Worm (Caenorhabditis elegans) whole organism, L1 larva: Measurements from ENCODE around the gene PDB1.1.

Experiments
- C16A3.4 ChIP-seq: fragments of 150-350 bp; optimal IDR thresholded peaks from 2 replicates; lab custom pipeline; 2014; ENCODE audit warnings: missing biosample characterization, missing genetic modification characterization
- blmp-1 ChIP-seq: fragments of 150-350 bp; optimal IDR thresholded peaks from 2 replicates; lab custom pipeline; 2014; ENCODE audit warnings: missing biosample characterization, missing genetic modification characterization
- dsc-1 ChIP-seq: sonication (generic microtip); optimal IDR thresholded peaks from 2 replicates; lab custom pipeline; 2016; ENCODE audit warnings: mild to moderate bottlenecking, missing genetic modification characterization, missing compliant biosample characterization
- efl-1 ChIP-seq, 4 experiments: fragments of 150-350 bp; optimal IDR thresholded peaks in 3 of 4; peaks in 1 of 4; 1 replicate in 1 of 4; 2 replicates in 3 of 4; lab custom pipeline; 2014; ENCODE audit warnings: missing biosample characterization in 2 of 4, missing genetic modification characterization in 2 of 4, missing genetic modification reagents in 2 of 4
- egl-13 ChIP-seq: sonication (generic microtip); optimal IDR thresholded peaks from 2 replicates; lab custom pipeline; 2016; ENCODE audit warnings: missing genotype, missing genetic modification reagents, missing genetic modification characterization, missing compliant biosample characterization
- elt-2 ChIP-seq: sonication (generic microtip); optimal IDR thresholded peaks from 2 replicates; lab custom pipeline; 2016; ENCODE audit warnings: missing genetic modification characterization, mild to moderate bottlenecking, inconsistent platforms, missing compliant biosample characterization, missing genetic modification reagents
- elt-3 ChIP-seq, 6 experiments: fragments of 150-350 bp in 1 of 6; sonication (generic microtip); optimal IDR thresholded peaks; 2 replicates each; lab custom pipeline; 2017 to 2018; ENCODE audit warnings: missing biosample characterization in 6 of 6, missing genetic modification characterization in 6 of 6, inconsistent platforms in 1 of 6
- grh-1 ChIP-seq: fragments of 200-800 bp; sonication (Bioruptor generic); IDR thresholded peaks from 2 replicates; pipeline ENCODE4 v1.3.6; 2022; ENCODE audit warnings: missing genetic modification reagents, missing genetic modification characterization, missing compliant biosample characterization
- hlh-17 ChIP-seq: fragments of 200-800 bp; sonication (Bioruptor generic); optimal IDR thresholded peaks from 2 replicates; lab custom pipeline; 2018; ENCODE audit warnings: missing genetic modification characterization, mild to moderate bottlenecking, missing compliant biosample characterization, moderate library complexity, borderline replicate concordance
- irx-1 ChIP-seq: sonication (generic microtip); optimal IDR thresholded peaks from 2 replicates; lab custom pipeline; 2016; ENCODE audit warnings: missing genetic modification characterization, missing compliant biosample characterization
- lin-13 ChIP-seq: fragments of 150-350 bp; optimal IDR thresholded peaks from 2 replicates; lab custom pipeline; 2014; ENCODE audit warnings: missing biosample characterization, missing genetic modification reagents, missing genetic modification characterization
- lin-14 ChIP-seq: fragments of 200-800 bp; sonication (Bioruptor generic); optimal IDR thresholded peaks from 2 replicates; lab custom pipeline; 2018; ENCODE audit warnings: mild to moderate bottlenecking, missing genetic modification characterization, moderate library complexity, missing compliant biosample characterization
- lin-35 ChIP-seq, 2 experiments: fragments of 150-350 bp; optimal IDR thresholded peaks; 2 replicates each; lab custom pipeline; 2014; ENCODE audit warnings: missing biosample characterization in 2 of 2, missing genetic modification characterization in 2 of 2, missing genetic modification reagents in 2 of 2
- lir-3 ChIP-seq: sonication (generic microtip); optimal IDR thresholded peaks from 2 replicates; lab custom pipeline; 2016; ENCODE audit warnings: mild to moderate bottlenecking, missing genetic modification characterization, moderate library complexity, missing compliant biosample characterization; ENCODE audit not compliant: poor library complexity
- lsy-2 ChIP-seq, 2 experiments: fragments of 150-350 bp; optimal IDR thresholded peaks; 2 replicates each; lab custom pipeline; 2014; ENCODE audit warnings: missing biosample characterization in 2 of 2, missing genetic modification characterization in 2 of 2
- nhr-19 ChIP-seq: fragments of 200-800 bp; sonication (Bioruptor generic); conservative IDR thresholded peaks from 2 replicates; pipeline ENCODE4 v1.3.6; 2022; ENCODE audit warnings: missing genetic modification characterization, missing compliant biosample characterization
- nhr-20 ChIP-seq: sonication (generic microtip); optimal IDR thresholded peaks from 2 replicates; lab custom pipeline; 2016; ENCODE audit warnings: mild to moderate bottlenecking, missing genetic modification characterization, missing compliant biosample characterization
- nhr-237 ChIP-seq: fragments of 150-350 bp; optimal IDR thresholded peaks from 2 replicates; lab custom pipeline; 2014; ENCODE audit warnings: missing biosample characterization, missing genetic modification characterization
- nhr-47 ChIP-seq: sonication (generic microtip); optimal IDR thresholded peaks from 2 replicates; lab custom pipeline; 2016; ENCODE audit warnings: mild to moderate bottlenecking, missing genetic modification characterization, moderate library complexity, missing compliant biosample characterization
- nhr-71 ChIP-seq: sonication (generic microtip); optimal IDR thresholded peaks from 2 replicates; lab custom pipeline; 2016; ENCODE audit warnings: mild to moderate bottlenecking, missing genetic modification characterization, moderate library complexity, missing compliant biosample characterization
- nhr-84 ChIP-seq: sonication (generic microtip); optimal IDR thresholded peaks from 2 replicates; lab custom pipeline; 2017; ENCODE audit warnings: missing biosample characterization, missing genetic modification characterization
- nhr-85 ChIP-seq: sonication (generic microtip); peaks from one replicate; lab custom pipeline; 2016; ENCODE audit warnings: missing genetic modification characterization, inconsistent platforms, missing compliant biosample characterization
- nhr-90 ChIP-seq: sonication (generic microtip); optimal IDR thresholded peaks from 2 replicates; lab custom pipeline; 2016; ENCODE audit warnings: mild to moderate bottlenecking, missing genetic modification characterization, missing compliant biosample characterization; ENCODE audit not compliant: poor library complexity
- snu-23 ChIP-seq: sonication (generic microtip); optimal IDR thresholded peaks from 2 replicates; lab custom pipeline; 2016; ENCODE audit warnings: missing genetic modification characterization, missing compliant biosample characterization
- swsn-7 ChIP-seq: sonication (generic microtip); optimal IDR thresholded peaks from 2 replicates; lab custom pipeline; 2016; ENCODE audit warnings: missing genetic modification characterization, missing compliant biosample characterization
- tbx-2 ChIP-seq: sonication (generic microtip); optimal IDR thresholded peaks from 2 replicates; lab custom pipeline; 2016; ENCODE audit warnings: missing genetic modification characterization, missing compliant biosample characterization
- unc-130 ChIP-seq: fragments of 150-350 bp; optimal IDR thresholded peaks from 2 replicates; lab custom pipeline; 2017; ENCODE audit warnings: missing biosample characterization, missing genetic modification characterization, inconsistent platforms
- unc-86 ChIP-seq: sonication (generic microtip); optimal IDR thresholded peaks from 2 replicates; lab custom pipeline; 2016; ENCODE audit warnings: missing genetic modification characterization, missing compliant biosample characterization
- unc-98 ChIP-seq: fragments of 200-800 bp; sonication (Bioruptor generic); IDR thresholded peaks from 2 replicates; pipeline ENCODE4 v1.3.6; 2022; ENCODE audit warnings: missing genetic modification characterization, missing compliant biosample characterization
- vab-15 ChIP-seq: sonication (generic microtip); optimal IDR thresholded peaks from 2 replicates; lab custom pipeline; 2017; ENCODE audit warnings: missing genotype, mild to moderate bottlenecking, missing genetic modification characterization, missing compliant biosample characterization
- xbp-1 ChIP-seq: sonication (generic microtip); optimal IDR thresholded peaks from 2 replicates; lab custom pipeline; 2016; ENCODE audit warnings: missing genetic modification characterization, missing compliant biosample characterization
- zip-4 ChIP-seq: fragments of 200-800 bp; sonication (Bioruptor generic); optimal IDR thresholded peaks from 2 replicates; lab custom pipeline; 2018; ENCODE audit warnings: mild to moderate bottlenecking, missing genetic modification characterization, moderate library complexity, missing compliant biosample characterization

Gene PDB1.1

DNA sequence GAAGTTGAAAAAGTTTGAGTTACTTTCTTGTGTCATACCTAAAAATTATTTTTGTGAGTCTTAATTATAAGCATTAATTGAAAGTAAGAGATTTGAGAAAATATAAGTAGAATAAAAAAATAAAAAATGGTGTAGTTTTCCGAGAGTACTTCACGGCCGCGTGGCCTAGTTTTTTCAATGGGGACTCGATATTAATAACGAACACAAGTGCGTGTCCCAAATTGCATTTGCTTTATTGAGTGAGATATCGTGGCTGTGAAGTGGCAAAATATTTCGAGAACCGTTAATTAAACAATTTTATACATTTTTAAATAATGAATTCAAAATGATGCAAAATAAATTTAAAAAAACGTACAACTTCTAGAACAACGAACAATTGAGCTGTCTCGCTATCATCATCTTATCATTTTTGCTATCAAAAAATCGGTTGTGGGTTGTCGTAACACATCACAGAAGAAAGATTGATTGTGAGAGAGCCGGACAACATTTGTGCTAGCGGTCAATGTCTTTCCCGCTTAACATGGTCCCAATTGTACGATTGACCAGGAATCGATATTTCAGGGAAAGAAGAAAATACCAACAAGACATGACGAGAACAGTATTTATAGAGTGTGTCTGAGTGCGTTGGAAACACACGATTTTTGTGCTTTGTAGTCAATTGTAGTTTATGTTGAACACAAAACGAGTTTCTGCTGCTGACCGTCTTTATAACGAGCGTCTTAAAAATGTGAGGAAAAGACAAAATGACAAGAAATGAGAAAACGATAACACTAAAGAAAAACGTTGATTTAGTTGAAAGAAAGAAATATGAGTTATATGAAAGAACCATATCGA is 11.0 kb upstream of the PDB1.1 start, which contains the start of gene apy-1 (continued):
- peak; percentile 59 for TF ChIP-seq irx-1 (tag; lab: Kevin White, UChicago)
- TF ChIP-seq swsn-7 (tag; lab: Kevin White, UChicago) = peak; percentile 51
- TF ChIP-seq elt-2 = peak; percentile 54
- peak; percentile 40 for TF ChIP-seq dsc-1 (tag; lab: Kevin White, UChicago)
- peak; percentile 27 for TF ChIP-seq blmp-1

DNA sequence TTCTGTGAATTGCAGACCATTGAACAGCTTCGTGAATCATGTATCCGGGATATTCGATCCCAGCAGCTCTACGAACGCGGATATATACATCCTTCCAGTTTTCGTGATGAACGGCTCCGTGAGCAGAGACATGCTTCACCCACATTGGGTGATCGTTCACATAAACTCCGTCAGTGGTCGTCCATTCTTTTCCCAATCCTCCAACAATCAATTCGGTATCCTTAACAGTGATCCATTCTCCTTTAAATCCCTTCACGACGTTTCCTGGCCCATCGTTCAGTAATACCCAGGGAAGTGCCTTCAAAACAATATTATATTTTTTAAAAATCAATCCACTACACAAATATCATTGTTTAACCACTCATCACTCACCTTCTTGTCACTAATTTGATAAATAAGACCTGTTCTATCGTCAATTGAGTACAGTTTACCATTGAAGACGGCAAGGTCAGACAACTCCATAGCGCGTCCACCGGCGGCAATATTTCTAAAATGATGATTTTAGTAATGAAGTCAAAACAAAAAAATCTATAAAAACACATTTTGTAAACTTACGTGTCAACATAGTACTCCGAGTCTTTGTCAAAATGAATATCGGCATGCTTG is 9.9 kb upstream of the PDB1.1 start:
- TF ChIP-seq elt-2 (no peak), lir-3 (tag; lab: Kevin White, UChicago) (no peak), snu-23 (GFP tag; lab: Kevin White, UChicago) (peak; percentile 36), nhr-47 (peak; percentile 5), nhr-19 (GFP tag; lab: Robert Waterston, UW) (peak; percentile 49), lin-14 (peak; percentile 61), nhr-90 (tag; lab: Kevin White, UChicago) (peak; percentile 44), nhr-85 (tag; lab: Kevin White, UChicago) (peak; percentile 68), efl-1 (optimal IDR thresholded peaks at IDR 0.05; lab: Kevin White, UChicago) (no peak), efl-1 (GFP tag; optimal IDR thresholded peaks at IDR 0.05 in 1 of 2; lab: Kevin White, UChicago) (peak in 1 of 2 experiments; percentile 50), vab-15 (tag; lab: Kevin White, UChicago) (no peak), unc-98 (GFP tag; lab: Robert Waterston, UW) (no peak), nhr-237 (tag; lab: Kevin White, UChicago) (no peak), egl-13 (no peak), nhr-71 (tag; lab: Kevin White, UChicago) (peak; percentile 61), lin-13 (GFP tag; lab: Kevin White, UChicago) (no peak), lin-35 (GFP tag; optimal IDR thresholded peaks at IDR 0.05; lab: Kevin White, UChicago) (no peak), zip-4 (GFP tag; lab: Kevin White, UChicago) (no peak), blmp-1 (peak; percentile 24), grh-1 (GFP tag; lab: Robert Waterston, UW) (peak; percentile 66), nhr-20 (tag; lab: Kevin White, UChicago) (peak; percentile 64), nhr-84 (tag; lab: Kevin White, UChicago) (no peak), elt-3 (tag; optimal IDR thresholded peaks at IDR 0.05; lab: Kevin White, UChicago) (peak in 3 of 6 experiments; percentile 46 to 57 (median 55)), tbx-2 (tag; lab: Kevin White, UChicago) (peak; percentile 5), hlh-17 (no peak), unc-86 (tag; lab: Kevin White, UChicago) (no peak)

DNA sequence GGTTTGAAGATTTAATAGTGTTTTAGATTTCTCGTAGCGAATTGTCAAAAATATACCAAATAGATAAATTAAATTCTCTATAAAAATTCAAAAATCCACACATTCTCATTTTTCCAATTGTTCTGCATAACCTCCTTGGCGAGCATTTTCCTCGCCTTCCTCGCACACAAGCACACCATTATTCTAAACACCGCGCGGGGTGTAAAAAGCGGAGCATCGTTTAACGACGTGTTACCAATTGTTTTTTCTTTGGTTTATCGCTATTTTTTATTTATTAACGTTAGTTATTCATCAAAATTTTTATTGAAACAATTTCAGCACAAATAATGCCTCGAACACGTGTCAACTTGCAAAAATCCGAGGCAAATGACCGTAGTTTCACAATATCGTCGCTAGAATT is 6.1 kb upstream of the PDB1.1 start, which contains the start of gene vps-52:
Gene vps-52 (plus strand): TSS at position 319 of the 400 bp plus-strand sequence.
- TF ChIP-seq C16A3.4 = peak; percentile 15
- TF ChIP-seq blmp-1 = peak; percentile 31
- TF ChIP-seq lsy-2 (tag; optimal IDR thresholded peaks at IDR 0.05; lab: Kevin White, UChicago) = peak in 1 of 2 experiments; percentile 26
- TF ChIP-seq lin-35 (GFP tag; optimal IDR thresholded peaks at IDR 0.05; lab: Kevin White, UChicago) = peak in 1 of 2 experiments; percentile 18
- TF ChIP-seq xbp-1 (tag; lab: Kevin White, UChicago) = peak; percentile 18
- no peak for TF ChIP-seq unc-86 (tag; lab: Kevin White, UChicago)
- peak; percentile 34 for TF ChIP-seq unc-130 (tag; lab: Kevin White, UChicago)
- TF ChIP-seq lin-13 (GFP tag; lab: Kevin White, UChicago) = no peak
- TF ChIP-seq lin-14 = peak; percentile 9
- no peak for TF ChIP-seq nhr-20 (tag; lab: Kevin White, UChicago)
- peak; percentile 12 for TF ChIP-seq snu-23 (GFP tag; lab: Kevin White, UChicago)
- TF ChIP-seq, all 84 proteins: peak for 8
